Worm (Caenorhabditis elegans): Measurements from ENCODE around the gene rps-0.

The rps-0 gene

ce11 chrIII:4778003-4778402 lies 24.2 kb upstream of the rps-0 start, which contains the start of gene B0393.7:
TSS of gene B0393.7 (minus strand) at chrIII:4778103.
- TF ChIP-seq ceh-19 (GFP tag; optimal IDR thresholded peaks at IDR 0.05) (no peak), ztf-16 (tag; optimal IDR thresholded peaks at IDR 0.05) (no peak), pag-3 (tag; optimal IDR thresholded peaks at IDR 0.05; ENCODE audit: borderline replicate concordance) (no peak), pax-1 (tag; optimal IDR thresholded peaks at IDR 0.05) (no peak), ets-4 (tag; optimal IDR thresholded peaks at IDR 0.05) (no peak), ceh-9 (tag; optimal IDR thresholded peaks at IDR 0.05) (no peak), sox-2 (GFP tag; IDR thresholded peaks at IDR 0.05) (no peak), ama-1 (optimal IDR thresholded peaks at IDR 0.05) (no peak), ahr-1 (tag; optimal IDR thresholded peaks at IDR 0.05) (no peak)

DNA sequence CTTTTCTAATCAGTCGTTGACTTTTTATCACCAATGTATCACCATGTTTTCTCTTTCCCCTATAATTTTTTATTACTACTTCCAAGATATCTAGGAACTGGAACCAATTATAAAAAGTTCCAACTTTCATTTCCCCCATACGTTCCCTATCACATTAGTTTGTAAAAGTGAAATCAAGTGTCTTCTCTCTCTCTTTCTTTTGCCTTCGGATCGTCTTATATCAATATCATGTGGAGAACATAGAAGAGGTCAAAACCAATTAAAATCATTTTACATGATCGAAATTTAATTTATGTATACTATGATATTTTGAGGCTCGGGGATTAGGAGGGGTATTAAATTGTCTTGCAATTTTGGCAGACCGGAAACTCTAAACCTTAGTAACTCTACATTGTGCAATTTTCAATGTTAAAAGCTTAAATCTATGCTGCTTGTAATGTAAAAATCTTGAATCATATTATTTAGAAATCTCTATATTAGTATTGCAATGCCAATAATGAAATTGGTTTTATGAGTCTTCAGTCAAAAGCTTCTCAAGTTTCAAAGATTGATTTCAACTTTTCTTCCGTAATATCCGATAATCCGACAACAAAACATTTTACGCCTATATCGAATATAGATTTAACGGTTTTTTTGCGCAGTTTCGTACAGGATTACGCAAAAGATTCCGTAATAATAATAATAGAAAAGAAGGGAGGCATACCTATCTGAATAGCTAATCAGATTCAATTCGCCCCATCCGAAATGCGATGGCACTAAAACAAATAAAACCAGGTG lies 14.2 kb upstream of the rps-0 start:
- TF ChIP-seq ceh-34 (tag; optimal IDR thresholded peaks at IDR 0.05) (no peak), eyg-1 (tag; optimal IDR thresholded peaks at IDR 0.05) (no peak), madf-2 (tag; optimal IDR thresholded peaks at IDR 0.05) (no peak), pha-4 (tag; optimal IDR thresholded peaks at IDR 0.05) (no peak), ceh-31 (tag; optimal IDR thresholded peaks at IDR 0.05) (no peak), Y22D7AL.16 (tag; optimal IDR thresholded peaks at IDR 0.05) (no peak), elt-2 (tag; optimal IDR thresholded peaks at IDR 0.05) (no peak), nfya-1 (tag; optimal IDR thresholded peaks at IDR 0.05) (no peak), dve-1 (tag; optimal IDR thresholded peaks at IDR 0.05) (no peak), ceh-48 (tag; optimal IDR thresholded peaks at IDR 0.05) (no peak), K02D7.2 (tag; optimal IDR thresholded peaks at IDR 0.05) (no peak), unc-3 (GFP tag; conservative IDR thresholded peaks at IDR 0.05) (no peak), unc-3 (tag; optimal IDR thresholded peaks at IDR 0.05) (no peak)

DNA sequence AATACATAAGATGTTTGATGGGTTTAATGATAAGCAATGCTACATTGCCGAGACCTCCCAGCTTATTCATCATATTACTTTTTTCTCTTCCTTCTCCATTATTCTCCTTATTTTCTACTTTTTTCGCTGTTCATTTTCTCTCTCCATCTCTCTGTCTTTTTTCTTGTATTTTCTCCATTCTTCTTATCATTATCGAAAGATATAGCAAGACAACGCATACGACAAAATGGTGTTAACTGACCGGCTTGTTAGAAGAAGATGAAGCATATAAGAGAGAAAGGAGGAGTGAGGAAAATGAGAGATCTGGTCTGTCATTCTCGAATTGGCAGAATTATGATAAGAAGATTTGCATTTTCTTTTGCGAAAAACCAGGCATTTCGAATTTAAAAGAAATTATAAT lies 13.0 kb upstream of the rps-0 start:
- TF ChIP-seq nhr-11 (tag; optimal IDR thresholded peaks at IDR 0.05), result no peak
- no peak for TF ChIP-seq ceh-45 (GFP tag; IDR thresholded peaks at IDR 0.05)
- no peak for TF ChIP-seq nfya-1 (tag; optimal IDR thresholded peaks at IDR 0.05)
- no peak for TF ChIP-seq hlh-13 (GFP tag; optimal IDR thresholded peaks at IDR 0.05)
- no peak for TF ChIP-seq K02D7.2 (tag; optimal IDR thresholded peaks at IDR 0.05)
- no peak for TF ChIP-seq T23F11.4 (GFP tag; optimal IDR thresholded peaks at IDR 0.05)
- no peak for TF ChIP-seq ets-4 (tag; optimal IDR thresholded peaks at IDR 0.05)
- no peak for TF ChIP-seq pag-3 (tag; optimal IDR thresholded peaks at IDR 0.05; ENCODE audit: borderline replicate concordance)
- TF ChIP-seq ceh-22 (tag; optimal IDR thresholded peaks at IDR 0.05), result no peak
- no peak for TF ChIP-seq rnt-1 (tag; optimal IDR thresholded peaks at IDR 0.05)
- no peak for TF ChIP-seq ceh-24 (tag; optimal IDR thresholded peaks at IDR 0.05)
- no peak for TF ChIP-seq unc-3 (GFP tag; conservative IDR thresholded peaks at IDR 0.05)
- no peak for TF ChIP-seq unc-3 (tag; optimal IDR thresholded peaks at IDR 0.05)
- TF ChIP-seq pax-1 (tag; optimal IDR thresholded peaks at IDR 0.05), result no peak

ce11 chrIII:4765474-4765873 lies 11.6 kb upstream of the rps-0 start, which contains the start of gene B0393.5:
TSS of gene B0393.5 (plus strand) at chrIII:4765774.
- TF ChIP-seq Y22D7AL.16 (tag; optimal IDR thresholded peaks at IDR 0.05), result no peak
- TF ChIP-seq ceh-48 (tag; optimal IDR thresholded peaks at IDR 0.05), result no peak
- no peak for TF ChIP-seq hlh-13 (GFP tag; optimal IDR thresholded peaks at IDR 0.05)
- no peak for TF ChIP-seq pros-1 (tag; optimal IDR thresholded peaks at IDR 0.05)
- TF ChIP-seq C08G9.2 (tag; optimal IDR thresholded peaks at IDR 0.05), result no peak
- TF ChIP-seq odd-2 (tag; optimal IDR thresholded peaks at IDR 0.05), result no peak
- no peak for TF ChIP-seq F13H6.1 (tag; optimal IDR thresholded peaks at IDR 0.05)
- TF ChIP-seq ref-2 (tag; optimal IDR thresholded peaks at IDR 0.05), result no peak
- no peak for TF ChIP-seq ceh-2 (tag; optimal IDR thresholded peaks at IDR 0.05)
- no peak for TF ChIP-seq ceh-14 (tag; optimal IDR thresholded peaks at IDR 0.05)
- TF ChIP-seq ets-4 (tag; optimal IDR thresholded peaks at IDR 0.05), result no peak
- no peak for TF ChIP-seq pax-1 (tag; optimal IDR thresholded peaks at IDR 0.05)
